Fruit fly (Drosophila melanogaster) whole organism, embryonic: ENCODE results near the gene ATP8B.

Experiments
- Abd-B ChIP-seq: fragments of 200-800 bp; sonication (Bioruptor generic); optimal IDR thresholded peaks from 2 replicates; lab custom pipeline; 2018; ENCODE audit warnings: missing biosample characterization, mild to moderate bottlenecking, missing genetic modification characterization, moderate library complexity
- Ada2b ChIP-seq: fragments of 200-800 bp; sonication (Bioruptor generic); IDR thresholded peaks from 2 replicates; pipeline ENCODE4 v1.3.6; 2022; ENCODE audit warnings: missing biosample characterization, missing genetic modification characterization
- CG10147 ChIP-seq: fragments of 200-800 bp; sonication (Bioruptor generic); optimal IDR thresholded peaks from 2 replicates; lab custom pipeline; 2019; ENCODE audit warnings: missing biosample characterization, mild to moderate bottlenecking, missing genetic modification characterization, moderate library complexity
- CG10462 ChIP-seq: fragments of 200-800 bp; sonication (Bioruptor generic); optimal IDR thresholded peaks from 2 replicates; lab custom pipeline; 2016; ENCODE audit warnings: missing biosample characterization, missing genetic modification characterization
- CG11456 ChIP-seq: fragments of 200-800 bp; sonication (Bioruptor generic); IDR thresholded peaks from 3 replicates; pipeline ENCODE4 v1.3.6; 2022; ENCODE audit warnings: missing biosample characterization, missing genetic modification characterization
- CG12659 ChIP-seq: fragments of 200-800 bp; sonication (Bioruptor generic); optimal IDR thresholded peaks from 3 replicates; lab custom pipeline; 2017; ENCODE audit warnings: mild to moderate bottlenecking, missing biosample characterization, missing genetic modification reagents, missing genetic modification characterization
- CG13424 ChIP-seq: fragments of 200-800 bp; sonication (Bioruptor generic); optimal IDR thresholded peaks from 2 replicates; lab custom pipeline; 2019; ENCODE audit warnings: missing biosample characterization, mild to moderate bottlenecking, missing genetic modification characterization, moderate library complexity
- CG16813 ChIP-seq: fragments of 200-800 bp; sonication (Bioruptor generic); IDR thresholded peaks from 3 replicates; pipeline ENCODE4 v1.3.6; 2022; ENCODE audit warnings: missing biosample characterization, missing genetic modification characterization; ENCODE audit not compliant: partially characterized antibody
- CG18619 ChIP-seq: fragments of 200-800 bp; sonication (Bioruptor generic); optimal IDR thresholded peaks from 3 replicates; lab custom pipeline; 2017; ENCODE audit warnings: missing biosample characterization, mild to moderate bottlenecking, missing genetic modification characterization
- CG2129 ChIP-seq: fragments of 200-800 bp; sonication (Bioruptor generic); IDR thresholded peaks from 2 replicates; pipeline ENCODE4 v1.3.6; 2022; ENCODE audit warnings: missing biosample characterization, missing genetic modification characterization; ENCODE audit not compliant: partially characterized antibody
- CG2712 ChIP-seq: fragments of 200-800 bp; optimal IDR thresholded peaks from 3 replicates; lab custom pipeline; 2019; ENCODE audit warnings: missing biosample characterization, mild to moderate bottlenecking, missing genetic modification characterization, moderate library complexity
- CG4854 ChIP-seq: fragments of 200-800 bp; sonication (Bioruptor generic); optimal IDR thresholded peaks from 2 replicates; lab custom pipeline; 2016; ENCODE audit warnings: missing biosample characterization, missing genetic modification characterization, inconsistent platforms
- CG5245 ChIP-seq: fragments of 200-800 bp; sonication (Bioruptor generic); optimal IDR thresholded peaks from 3 replicates; lab custom pipeline; 2016; ENCODE audit warnings: missing biosample characterization, missing genetic modification characterization
- CG7839 ChIP-seq: fragments of 200-800 bp; sonication (Bioruptor generic); optimal IDR thresholded peaks from 3 replicates; lab custom pipeline; 2018; ENCODE audit warnings: missing biosample characterization, mild to moderate bottlenecking, missing genetic modification characterization, moderate library complexity
- CG9609 ChIP-seq: fragments of 200-800 bp; sonication (Bioruptor generic); optimal IDR thresholded peaks from 3 replicates; lab custom pipeline; 2016; ENCODE audit warnings: missing biosample characterization, missing genetic modification characterization
- Dip3 ChIP-seq: fragments of 200-800 bp; sonication (Bioruptor generic); optimal IDR thresholded peaks from 3 replicates; lab custom pipeline; 2016; ENCODE audit warnings: missing biosample characterization, missing genetic modification characterization
- Doc2 ChIP-seq: fragments of 200-800 bp; sonication (Bioruptor generic); IDR thresholded peaks from 2 replicates; pipeline ENCODE4 v1.3.6; 2022; ENCODE audit warnings: missing biosample characterization, missing genetic modification characterization
- Fer3 ChIP-seq: fragments of 200-800 bp; sonication (Bioruptor generic); optimal IDR thresholded peaks from 2 replicates; lab custom pipeline; 2018; ENCODE audit warnings: missing biosample characterization, mild to moderate bottlenecking, missing genetic modification characterization, moderate library complexity
- HLHmδ ChIP-seq: fragments of 200-800 bp; sonication (Bioruptor generic); optimal IDR thresholded peaks from 2 replicates; lab custom pipeline; 2018; ENCODE audit warnings: missing biosample characterization, mild to moderate bottlenecking, missing genetic modification characterization, moderate library complexity
- Hmr ChIP-seq: fragments of 200-800 bp; sonication (Bioruptor generic); optimal IDR thresholded peaks from 3 replicates; lab custom pipeline; 2017; ENCODE audit warnings: mild to moderate bottlenecking, missing biosample characterization, missing genetic modification reagents, missing genetic modification characterization
- Hr3 ChIP-seq: fragments of 200-800 bp; sonication (Bioruptor generic); optimal IDR thresholded peaks from 3 replicates; lab custom pipeline; 2016; ENCODE audit warnings: missing biosample characterization, missing genetic modification characterization
- Hsf ChIP-seq: fragments of 200-800 bp; sonication (Bioruptor generic); optimal IDR thresholded peaks from 3 replicates; lab custom pipeline; 2016; ENCODE audit warnings: missing biosample characterization, missing genetic modification characterization
- Max ChIP-seq: fragments of 200-800 bp; sonication (Bioruptor generic); optimal IDR thresholded peaks from 2 replicates; lab custom pipeline; 2016; ENCODE audit warnings: missing biosample characterization, mild to moderate bottlenecking, missing genetic modification characterization
- Rx ChIP-seq: fragments of 200-800 bp; sonication (Bioruptor generic); IDR thresholded peaks from 2 replicates; pipeline ENCODE4 v1.3.6; 2022; ENCODE audit warnings: missing biosample characterization, missing genetic modification characterization
- Sin3A ChIP-seq: fragments of >200 bp; optimal IDR thresholded peaks from 2 replicates; lab custom pipeline; 2018
- Sox102F ChIP-seq: fragments of 200-800 bp; sonication (Bioruptor generic); optimal IDR thresholded peaks from 2 replicates; lab custom pipeline; 2018; ENCODE audit warnings: missing biosample characterization, mild to moderate bottlenecking, missing genetic modification characterization, moderate library complexity
- Stat92E ChIP-seq, 3 experiments: fragments of >200 bp in 2 of 3; fragments of 200-800 bp in 1 of 3; sonication (Bioruptor generic) in 1 of 3; optimal IDR thresholded peaks; 2 replicates each; lab custom pipeline; 2017 to 2019; ENCODE audit warnings: missing biosample characterization in 3 of 3, missing genetic modification characterization in 3 of 3, mild to moderate bottlenecking in 1 of 3, moderate library complexity in 1 of 3
- Vsx1 ChIP-seq: fragments of 200-800 bp; sonication (Bioruptor generic); optimal IDR thresholded peaks from 2 replicates; lab custom pipeline; 2017; ENCODE audit warnings: missing biosample characterization, mild to moderate bottlenecking, missing genetic modification characterization, missing genetic modification reagents
- YL-1 ChIP-seq: fragments of 200-800 bp; sonication (Bioruptor generic); optimal IDR thresholded peaks from 3 replicates; lab custom pipeline; 2017; ENCODE audit warnings: missing biosample characterization, mild to moderate bottlenecking, missing genetic modification characterization
- ase ChIP-seq: fragments of 200-800 bp; sonication (Bioruptor generic); IDR thresholded peaks from 3 replicates; pipeline ENCODE4 v1.3.6; 2022; ENCODE audit warnings: missing biosample characterization, missing genetic modification characterization
- danr ChIP-seq: fragments of 200-800 bp; sonication (Bioruptor generic); IDR thresholded peaks from 2 replicates; pipeline ENCODE4 v1.3.6; 2022; ENCODE audit warnings: missing biosample characterization, missing genetic modification characterization
- dm ChIP-seq: fragments of 200-800 bp; sonication (Bioruptor generic); optimal IDR thresholded peaks from 3 replicates; lab custom pipeline; 2016; ENCODE audit warnings: missing biosample characterization, missing genetic modification characterization
- ems ChIP-seq: fragments of 200-800 bp; sonication (Bioruptor generic); optimal IDR thresholded peaks from 3 replicates; lab custom pipeline; 2016; ENCODE audit warnings: missing biosample characterization, missing genetic modification characterization
- gfzf ChIP-seq: fragments of 200-800 bp; sonication (Bioruptor generic); optimal IDR thresholded peaks from 2 replicates; lab custom pipeline; 2016; ENCODE audit warnings: missing biosample characterization, mild to moderate bottlenecking, missing genetic modification characterization, moderate library complexity
- gt ChIP-seq: fragments of 200-800 bp; sonication (Bioruptor generic); IDR thresholded peaks from 2 replicates; pipeline ENCODE4 v1.3.6; 2022; ENCODE audit warnings: missing biosample characterization, missing genetic modification characterization
- ham ChIP-seq: fragments of 200-800 bp; sonication (Bioruptor generic); IDR thresholded peaks from 2 replicates; pipeline ENCODE4 v1.3.6; 2022; ENCODE audit warnings: missing biosample characterization, missing genetic modification characterization
- kah ChIP-seq: fragments of 200-800 bp; sonication (Bioruptor generic); optimal IDR thresholded peaks from 2 replicates; lab custom pipeline; 2018; ENCODE audit warnings: missing biosample characterization, mild to moderate bottlenecking, missing genetic modification characterization
- lbe ChIP-seq: fragments of 200-800 bp; sonication (Bioruptor generic); optimal IDR thresholded peaks from 2 replicates; lab custom pipeline; 2016; ENCODE audit warnings: missing biosample characterization, mild to moderate bottlenecking, missing genetic modification characterization
- nmo ChIP-seq: fragments of 200-800 bp; sonication (Bioruptor generic); optimal IDR thresholded peaks from 2 replicates; lab custom pipeline; 2018; ENCODE audit warnings: missing biosample characterization, mild to moderate bottlenecking, missing genetic modification characterization, moderate library complexity
- odd ChIP-seq: fragments of 200-800 bp; sonication (Bioruptor generic); optimal IDR thresholded peaks from 2 replicates; lab custom pipeline; 2017; ENCODE audit warnings: missing biosample characterization, mild to moderate bottlenecking, missing genetic modification characterization
- org-1 ChIP-seq: fragments of 200-800 bp; sonication (Bioruptor generic); optimal IDR thresholded peaks from 2 replicates; lab custom pipeline; 2017; ENCODE audit warnings: missing biosample characterization, missing genetic modification characterization
- pan ChIP-seq, 4 experiments: fragments of >200 bp in 3 of 4; fragments of 200-800 bp in 1 of 4; sonication (Bioruptor generic) in 1 of 4; optimal IDR thresholded peaks in 3 of 4; IDR thresholded peaks in 1 of 4; 2 replicates each; pipeline versions ENCODE4 v1.3.6 to Lab custom; 2017 to 2022; ENCODE audit warnings: missing biosample characterization in 2 of 4, missing genetic modification characterization in 2 of 4, mixed read lengths in 1 of 4
- pum ChIP-seq: fragments of 200-800 bp; sonication (Bioruptor generic); optimal IDR thresholded peaks from 2 replicates; lab custom pipeline; 2016; ENCODE audit warnings: missing biosample characterization, missing genetic modification characterization
- sc ChIP-seq, 3 experiments: fragments of >200 bp in 2 of 3; fragments of 200-800 bp in 1 of 3; sonication (Bioruptor generic) in 1 of 3; optimal IDR thresholded peaks; 2 replicates in 2 of 3; 3 replicates in 1 of 3; lab custom pipeline; 2017; ENCODE audit warnings: mild to moderate bottlenecking in 1 of 3, missing biosample characterization in 1 of 3, missing genetic modification characterization in 1 of 3, missing genetic modification reagents in 1 of 3
- sd ChIP-seq: fragments of 200-800 bp; sonication (Bioruptor generic); optimal IDR thresholded peaks from 3 replicates; lab custom pipeline; 2018; ENCODE audit warnings: missing biosample characterization, mild to moderate bottlenecking, missing genetic modification characterization, moderate library complexity
- shn ChIP-seq: fragments of 200-800 bp; sonication (Bioruptor generic); optimal IDR thresholded peaks from 3 replicates; lab custom pipeline; 2016; ENCODE audit warnings: missing biosample characterization, missing genetic modification characterization
- sr ChIP-seq: fragments of 200-800 bp; sonication (Bioruptor generic); IDR thresholded peaks from 3 replicates; pipeline ENCODE4 v1.3.6; 2022; ENCODE audit warnings: missing biosample characterization, missing genetic modification characterization
- twi ChIP-seq: fragments of 200-800 bp; optimal IDR thresholded peaks from 2 replicates; lab custom pipeline; 2019; ENCODE audit warnings: missing biosample characterization, mild to moderate bottlenecking, missing genetic modification characterization, moderate library complexity
- unc-4 ChIP-seq: fragments of 200-800 bp; sonication (Bioruptor generic); IDR thresholded peaks from 2 replicates; pipeline ENCODE4 v1.3.6; 2022; ENCODE audit warnings: missing biosample characterization, missing genetic modification characterization; ENCODE audit not compliant: partially characterized antibody
- vfl ChIP-seq: fragments of 200-800 bp; sonication (Bioruptor generic); optimal IDR thresholded peaks from 2 replicates; lab custom pipeline; 2016; ENCODE audit warnings: missing biosample characterization, missing genetic modification characterization

The ATP8B gene

DNA sequence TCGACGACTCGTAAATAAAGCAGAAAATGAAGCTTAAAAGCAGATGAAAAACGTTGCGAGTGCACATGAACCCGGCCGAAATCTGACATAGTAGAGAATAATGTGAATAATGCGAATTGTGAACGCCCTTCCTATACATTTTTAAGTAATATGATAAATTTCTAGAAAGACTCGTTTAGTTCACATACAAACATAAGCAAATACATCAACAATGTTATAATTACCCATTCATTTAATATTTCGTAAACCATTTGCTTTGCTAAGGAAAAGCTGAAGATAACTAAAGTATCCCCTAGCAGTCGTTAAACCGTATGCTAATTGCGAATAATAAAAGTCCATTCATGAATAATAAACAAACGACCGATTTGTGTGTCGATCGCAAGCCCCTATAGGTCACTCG, 6.9 kb downstream of the ATP8B start (continued):
- TF ChIP-seq CG4854 (GFP tag; lab: Kevin White, UChicago) (no peak), HLHmδ (no peak), Hr3 (no peak), sc (optimal IDR thresholded peaks at IDR 0.05; lab: Kevin White, UChicago) (no peak), sc (GFP tag; optimal IDR thresholded peaks at IDR 0.05; lab: Kevin White, UChicago) (no peak), odd (no peak), CG12659 (peak; percentile 13), dm (GFP tag; lab: Kevin White, UChicago) (no peak), CG13424 (peak; percentile 6), ham (GFP tag; lab: Robert Waterston, UW) (no peak), CG5245 (GFP tag; lab: Kevin White, UChicago) (no peak), shn (GFP tag; lab: Kevin White, UChicago) (no peak), Hmr (peak; percentile 37), Stat92E (GFP tag; optimal IDR thresholded peaks at IDR 0.05; lab: Kevin White, UChicago) (no peak), CG10462 (GFP tag; lab: Kevin White, UChicago) (no peak), Ada2b (GFP tag; lab: Robert Waterston, UW) (no peak), CG2712 (tag; lab: Kevin White, UChicago) (no peak), Vsx1 (GFP tag; lab: Kevin White, UChicago) (no peak), Dip3 (peak; percentile 22), ems (GFP tag; lab: Kevin White, UChicago) (peak; percentile 32), Hsf (GFP tag; lab: Kevin White, UChicago) (peak; percentile 3), Sox102F (peak; percentile 29), sr (GFP tag; lab: Robert Waterston, UW) (no peak), Abd-B (GFP tag; lab: Kevin White, UChicago) (peak; percentile 30), kah (GFP tag; lab: Kevin White, UChicago) (no peak), Max (GFP tag; lab: Kevin White, UChicago) (no peak), Doc2 (GFP tag; lab: Robert Waterston, UW) (no peak), Rx (GFP tag; lab: Robert Waterston, UW) (no peak), pan (optimal IDR thresholded peaks at IDR 0.05; lab: Kevin White, UChicago) (no peak), pan (GFP tag; optimal IDR thresholded peaks at IDR 0.05 in 1 of 2, IDR thresholded peaks at IDR 0.05 in 1 of 2) (no peak), twi (no peak), CG10147 (GFP tag; lab: Kevin White, UChicago) (peak; percentile 15), CG9609 (no peak), vfl (GFP tag; lab: Kevin White, UChicago) (no peak), nmo (GFP tag; lab: Kevin White, UChicago) (peak; percentile 9), danr (GFP tag; lab: Robert Waterston, UW) (no peak), Fer3 (tag; lab: Kevin White, UChicago) (peak; percentile 23), ase (GFP tag; lab: Robert Waterston, UW) (no peak), unc-4 (GFP tag; lab: Robert Waterston, UW) (no peak), gt (GFP tag; lab: Robert Waterston, UW) (no peak), pum (GFP tag; lab: Kevin White, UChicago) (no peak), gfzf (GFP tag; lab: Kevin White, UChicago) (no peak), CG2129 (GFP tag; lab: Robert Waterston, UW) (no peak), CG7839 (peak; percentile 56), YL-1 (GFP tag; lab: Kevin White, UChicago) (no peak), CG16813 (GFP tag; lab: Robert Waterston, UW) (no peak), CG18619 (GFP tag; lab: Kevin White, UChicago) (peak; percentile 14), CG11456 (no peak), Sin3A (lab: Kevin White, UChicago) (no peak), lbe (GFP tag; lab: Kevin White, UChicago) (no peak), sd (tag; lab: Kevin White, UChicago) (peak; percentile 9), org-1 (GFP tag; lab: Kevin White, UChicago) (no peak)
